Fruit fly (Drosophila melanogaster) whole organism, embryonic: ENCODE data around the gene Act87E.

Experiments used
- Asciz ChIP-seq: fragments of 200-800 bp; sonication (Bioruptor generic); optimal IDR thresholded peaks from 2 replicates; lab custom pipeline; 2017; ENCODE audit warnings: missing biosample characterization, mild to moderate bottlenecking, missing genetic modification characterization, missing genetic modification reagents
- B-H2 ChIP-seq: fragments of 200-800 bp; sonication (Bioruptor generic); optimal IDR thresholded peaks from 2 replicates; lab custom pipeline; 2018; ENCODE audit warnings: missing biosample characterization, mild to moderate bottlenecking, missing genetic modification characterization
- Bdp1 ChIP-seq: fragments of 200-800 bp; sonication (Bioruptor generic); optimal IDR thresholded peaks from 3 replicates; lab custom pipeline; 2016; ENCODE audit warnings: missing biosample characterization, missing genetic modification characterization
- Blimp-1 ChIP-seq: fragments of 200-800 bp; sonication (Bioruptor generic); optimal IDR thresholded peaks from 3 replicates; lab custom pipeline; 2018; ENCODE audit warnings: missing biosample characterization, missing genetic modification characterization, mild to moderate bottlenecking, moderate library complexity, missing genetic modification reagents
- CG10274 ChIP-seq: fragments of 200-800 bp; sonication (Bioruptor generic); optimal IDR thresholded peaks from 3 replicates; lab custom pipeline; 2017; ENCODE audit warnings: missing biosample characterization, mild to moderate bottlenecking, missing genetic modification characterization
- CG10321 ChIP-seq: fragments of 200-800 bp; sonication (Bioruptor generic); IDR thresholded peaks from 2 replicates; pipeline ENCODE4 v1.3.6; 2022; ENCODE audit warnings: missing biosample characterization, missing genetic modification characterization
- CG10654 ChIP-seq: fragments of 200-800 bp; sonication (Bioruptor generic); optimal IDR thresholded peaks from 2 replicates; lab custom pipeline; 2016; ENCODE audit warnings: missing biosample characterization, missing genetic modification characterization
- CG12104 ChIP-seq: fragments of 200-800 bp; sonication (Bioruptor generic); optimal IDR thresholded peaks from 3 replicates; lab custom pipeline; 2016; ENCODE audit warnings: missing biosample characterization, missing genetic modification characterization
- CG12299 ChIP-seq: fragments of 200-800 bp; sonication (Bioruptor generic); optimal IDR thresholded peaks from 2 replicates; lab custom pipeline; 2018; ENCODE audit warnings: missing biosample characterization, mild to moderate bottlenecking, missing genetic modification characterization
- CG1233 ChIP-seq: fragments of 200-800 bp; sonication (Bioruptor generic); optimal IDR thresholded peaks from 4 replicates; lab custom pipeline; 2018; ENCODE audit warnings: missing biosample characterization, mild to moderate bottlenecking, missing genetic modification characterization
- CG12659 ChIP-seq: fragments of 200-800 bp; sonication (Bioruptor generic); optimal IDR thresholded peaks from 3 replicates; lab custom pipeline; 2017; ENCODE audit warnings: mild to moderate bottlenecking, missing biosample characterization, missing genetic modification reagents, missing genetic modification characterization
- CG12744 ChIP-seq: fragments of 200-800 bp; sonication (Bioruptor generic); optimal IDR thresholded peaks from 2 replicates; lab custom pipeline; 2016; ENCODE audit warnings: missing biosample characterization, missing genetic modification characterization
- CG14050 ChIP-seq: fragments of 200-800 bp; sonication (Bioruptor generic); IDR thresholded peaks from 3 replicates; pipeline ENCODE4 v1.3.6; 2022; ENCODE audit warnings: missing biosample characterization, missing genetic modification characterization
- CG16815 ChIP-seq: fragments of 200-800 bp; sonication (Bioruptor generic); optimal IDR thresholded peaks from 3 replicates; lab custom pipeline; 2017; ENCODE audit warnings: missing biosample characterization, mild to moderate bottlenecking, missing genetic modification characterization
- CG16863 ChIP-seq: fragments of 200-800 bp; sonication (Bioruptor generic); optimal IDR thresholded peaks from 3 replicates; lab custom pipeline; 2016; ENCODE audit warnings: missing biosample characterization, missing genetic modification characterization
- CG17829 ChIP-seq: fragments of 200-800 bp; optimal IDR thresholded peaks from 2 replicates; lab custom pipeline; 2019; ENCODE audit warnings: missing biosample characterization, mild to moderate bottlenecking, missing genetic modification characterization, moderate library complexity
- CG1832 ChIP-seq: fragments of 200-800 bp; sonication (Bioruptor generic); optimal IDR thresholded peaks from 2 replicates; lab custom pipeline; 2017; ENCODE audit warnings: missing biosample characterization, mild to moderate bottlenecking, missing genetic modification characterization, inconsistent platforms
- CG18476 ChIP-seq: fragments of 200-800 bp; sonication (Bioruptor generic); optimal IDR thresholded peaks from 2 replicates; lab custom pipeline; 2016; ENCODE audit warnings: missing biosample characterization, mild to moderate bottlenecking, missing genetic modification characterization
- CG33213 ChIP-seq: fragments of 200-800 bp; sonication (Bioruptor generic); optimal IDR thresholded peaks from 3 replicates; lab custom pipeline; 2016; ENCODE audit warnings: missing biosample characterization, missing genetic modification characterization
- CG34422 ChIP-seq: fragments of 200-800 bp; sonication (Bioruptor generic); IDR thresholded peaks from 3 replicates; pipeline ENCODE4 v1.3.6; 2022; ENCODE audit warnings: missing biosample characterization, missing genetic modification characterization
- CG4328 ChIP-seq: fragments of 200-800 bp; sonication (Bioruptor generic); optimal IDR thresholded peaks from 3 replicates; lab custom pipeline; 2017; ENCODE audit warnings: missing biosample characterization, missing genetic modification reagents, missing genetic modification characterization
- CG4854 ChIP-seq: fragments of 200-800 bp; sonication (Bioruptor generic); optimal IDR thresholded peaks from 2 replicates; lab custom pipeline; 2016; ENCODE audit warnings: missing biosample characterization, missing genetic modification characterization, inconsistent platforms
- CG5953 ChIP-seq: fragments of 200-800 bp; sonication (Bioruptor generic); IDR thresholded peaks from 2 replicates; pipeline ENCODE4 v1.3.6; 2022; ENCODE audit warnings: missing biosample characterization, missing genetic modification characterization
- CG6683 ChIP-seq: fragments of 200-800 bp; sonication (Bioruptor generic); optimal IDR thresholded peaks from 2 replicates; lab custom pipeline; 2017; ENCODE audit warnings: missing biosample characterization, mild to moderate bottlenecking, missing genetic modification characterization, missing genetic modification reagents
- CG8290 ChIP-seq, 3 experiments: fragments of 200-800 bp; sonication (Bioruptor generic); optimal IDR thresholded peaks; 2 replicates each; lab custom pipeline; 2016 to 2019; ENCODE audit warnings: missing biosample characterization in 3 of 3, missing genetic modification characterization in 3 of 3, mild to moderate bottlenecking in 2 of 3, moderate library complexity in 1 of 3
- Camta ChIP-seq: fragments of 200-800 bp; sonication (Bioruptor generic); optimal IDR thresholded peaks from 2 replicates; lab custom pipeline; 2016; ENCODE audit warnings: missing biosample characterization, missing genetic modification characterization
- Doc2 ChIP-seq: fragments of 200-800 bp; sonication (Bioruptor generic); IDR thresholded peaks from 2 replicates; pipeline ENCODE4 v1.3.6; 2022; ENCODE audit warnings: missing biosample characterization, missing genetic modification characterization
- Doc3 ChIP-seq: fragments of 200-800 bp; sonication (Bioruptor generic); IDR thresholded peaks from 3 replicates; pipeline ENCODE4 v1.3.6; 2022; ENCODE audit warnings: missing biosample characterization, missing genetic modification characterization; ENCODE audit not compliant: partially characterized antibody
- Fer2 ChIP-seq: fragments of 200-800 bp; sonication (Bioruptor generic); optimal IDR thresholded peaks from 2 replicates; lab custom pipeline; 2018; ENCODE audit warnings: missing biosample characterization, mild to moderate bottlenecking, missing genetic modification characterization, moderate library complexity
- Hsf ChIP-seq: fragments of 200-800 bp; sonication (Bioruptor generic); optimal IDR thresholded peaks from 3 replicates; lab custom pipeline; 2016; ENCODE audit warnings: missing biosample characterization, missing genetic modification characterization
- MESR4 ChIP-seq: fragments of 200-800 bp; sonication (Bioruptor generic); optimal IDR thresholded peaks from 2 replicates; lab custom pipeline; 2018; ENCODE audit warnings: missing biosample characterization, mild to moderate bottlenecking, missing genetic modification characterization, moderate library complexity
- Max ChIP-seq: fragments of 200-800 bp; sonication (Bioruptor generic); optimal IDR thresholded peaks from 2 replicates; lab custom pipeline; 2016; ENCODE audit warnings: missing biosample characterization, mild to moderate bottlenecking, missing genetic modification characterization
- NC2β ChIP-seq: fragments of 200-800 bp; sonication (Bioruptor generic); optimal IDR thresholded peaks from 2 replicates; lab custom pipeline; 2016; ENCODE audit warnings: missing biosample characterization, missing genetic modification characterization
- Oaz ChIP-seq: fragments of 200-800 bp; sonication (Bioruptor generic); IDR thresholded peaks from 2 replicates; pipeline ENCODE4 v1.3.6; 2022; ENCODE audit warnings: missing biosample characterization, missing genetic modification characterization
- PHDP ChIP-seq: fragments of 200-800 bp; sonication (Bioruptor generic); optimal IDR thresholded peaks from 3 replicates; lab custom pipeline; 2018; ENCODE audit warnings: missing biosample characterization, mild to moderate bottlenecking, missing genetic modification characterization, moderate library complexity
- Trl ChIP-seq, 3 experiments: fragments of >200 bp in 2 of 3; fragments of 200-800 bp in 1 of 3; sonication (Bioruptor generic) in 1 of 3; optimal IDR thresholded peaks; 2 replicates in 1 of 3; 3 replicates in 2 of 3; lab custom pipeline; 2016 to 2017; ENCODE audit warnings: missing biosample characterization in 1 of 3, missing genetic modification characterization in 1 of 3
- Xbp1 ChIP-seq: fragments of 200-800 bp; sonication (Bioruptor generic); optimal IDR thresholded peaks from 3 replicates; lab custom pipeline; 2016; ENCODE audit warnings: missing biosample characterization, mild to moderate bottlenecking, missing genetic modification characterization
- bbx ChIP-seq: fragments of 200-800 bp; sonication (Bioruptor generic); IDR thresholded peaks from 2 replicates; pipeline ENCODE4 v1.3.6; 2022; ENCODE audit warnings: missing biosample characterization, missing genetic modification characterization; ENCODE audit not compliant: partially characterized antibody
- en ChIP-seq: fragments of 200-800 bp; sonication (Bioruptor generic); optimal IDR thresholded peaks from 2 replicates; lab custom pipeline; 2016; ENCODE audit warnings: missing biosample characterization, missing genetic modification characterization
- eyg ChIP-seq: fragments of 200-800 bp; sonication (Bioruptor generic); optimal IDR thresholded peaks from 3 replicates; lab custom pipeline; 2016; ENCODE audit warnings: missing biosample characterization, missing genetic modification characterization
- jigr1 ChIP-seq: fragments of 200-800 bp; sonication (Bioruptor generic); IDR thresholded peaks from 3 replicates; pipeline ENCODE4 v1.3.6; 2022; ENCODE audit warnings: missing biosample characterization, missing genetic modification characterization
- knrl ChIP-seq: fragments of 200-800 bp; sonication (Bioruptor generic); IDR thresholded peaks from 3 replicates; pipeline ENCODE4 v1.3.6; 2022; ENCODE audit warnings: missing biosample characterization, missing genetic modification characterization; ENCODE audit not compliant: partially characterized antibody
- lab ChIP-seq: fragments of 200-800 bp; sonication (Bioruptor generic); optimal IDR thresholded peaks from 3 replicates; lab custom pipeline; 2017; ENCODE audit warnings: missing biosample characterization, missing genetic modification characterization, mild to moderate bottlenecking, moderate library complexity, missing genetic modification reagents
- mirr ChIP-seq: fragments of 200-800 bp; sonication (Bioruptor generic); optimal IDR thresholded peaks from 3 replicates; lab custom pipeline; 2018; ENCODE audit warnings: missing biosample characterization, mild to moderate bottlenecking, missing genetic modification characterization
- sens-2 ChIP-seq: fragments of 200-800 bp; sonication (Bioruptor generic); IDR thresholded peaks from 2 replicates; pipeline ENCODE4 v1.3.6; 2022; ENCODE audit warnings: missing biosample characterization, missing genetic modification characterization
- seq ChIP-seq: fragments of 200-800 bp; sonication (Bioruptor generic); IDR thresholded peaks from 2 replicates; pipeline ENCODE4 v1.3.6; 2022; ENCODE audit warnings: missing biosample characterization, missing genetic modification characterization
- sqz ChIP-seq: fragments of 200-800 bp; sonication (Bioruptor generic); optimal IDR thresholded peaks from 3 replicates; lab custom pipeline; 2018; ENCODE audit warnings: missing biosample characterization, mild to moderate bottlenecking, missing genetic modification characterization
- sug ChIP-seq: fragments of 200-800 bp; optimal IDR thresholded peaks from 2 replicates; lab custom pipeline; 2019; ENCODE audit warnings: missing biosample characterization, mild to moderate bottlenecking, missing genetic modification characterization, moderate library complexity
- zf30C ChIP-seq: fragments of 200-800 bp; sonication (Bioruptor generic); optimal IDR thresholded peaks from 3 replicates; lab custom pipeline; 2018; ENCODE audit warnings: missing biosample characterization, mild to moderate bottlenecking, missing genetic modification characterization

The Act87E gene

dm6 chr3R:13433623-13434022 is 7.8 kb downstream of the Act87E start (continued):
- TF ChIP-seq Asciz (GFP tag; lab: Kevin White, UChicago), result peak; percentile 75
- no peak for TF ChIP-seq bbx
- TF ChIP-seq en (GFP tag; lab: Kevin White, UChicago), result peak; percentile 48
- peak; percentile 88 for TF ChIP-seq CG12299
- peak; percentile 65 for TF ChIP-seq CG16815 (GFP tag; lab: Kevin White, UChicago)
- no peak for TF ChIP-seq CG33213 (GFP tag; lab: Kevin White, UChicago)
- no peak for TF ChIP-seq CG18476
- TF ChIP-seq CG10654 (GFP tag; lab: Kevin White, UChicago), result peak; percentile 64
- TF ChIP-seq Trl (optimal IDR thresholded peaks at IDR 0.05; lab: Kevin White, UChicago), result no peak
- TF ChIP-seq Trl (GFP tag; optimal IDR thresholded peaks at IDR 0.05; lab: Kevin White, UChicago), result peak; percentile 15
- peak; percentile 26 for TF ChIP-seq CG6683
- peak; percentile 82 for TF ChIP-seq lab (GFP tag; lab: Kevin White, UChicago)
- peak; percentile 85 for TF ChIP-seq CG14050 (GFP tag; lab: Robert Waterston, UW)
- TF ChIP-seq Blimp-1, result peak; percentile 74
- peak; percentile 36 for TF ChIP-seq CG12744 (GFP tag; lab: Kevin White, UChicago)
- peak; percentile 58 for TF ChIP-seq CG12104
- no peak for TF ChIP-seq Doc3 (GFP tag; lab: Robert Waterston, UW)
- peak; percentile 61; the same call in 1 of the 2 replicates for TF ChIP-seq sens-2 (GFP tag; lab: Robert Waterston, UW)
- TF ChIP-seq mirr (GFP tag; lab: Kevin White, UChicago), result peak; percentile 16
- TF ChIP-seq CG5953 (GFP tag; lab: Robert Waterston, UW), result peak; percentile 30; the same call in 1 of the 2 replicates
- peak; percentile 41 for TF ChIP-seq CG8290 (GFP tag; optimal IDR thresholded peaks at IDR 0.05; lab: Kevin White, UChicago)
- TF ChIP-seq CG8290 (tag; optimal IDR thresholded peaks at IDR 0.05; lab: Kevin White, UChicago), result peak in 1 of 2 experiments; percentile 72
- TF ChIP-seq CG1233, result peak; percentile 55
- peak; percentile 86 for TF ChIP-seq seq (GFP tag; lab: Robert Waterston, UW)
- TF ChIP-seq CG12659 (GFP tag; lab: Kevin White, UChicago), result peak; percentile 87
- peak; percentile 38 for TF ChIP-seq CG10274 (GFP tag; lab: Kevin White, UChicago)
- peak; percentile 62; the same call in 1 of the 2 replicates for TF ChIP-seq CG10321 (GFP tag; lab: Robert Waterston, UW)
- peak; percentile 16 for TF ChIP-seq CG4328
- peak; percentile 77 for TF ChIP-seq Xbp1 (GFP tag; lab: Kevin White, UChicago)
- TF ChIP-seq knrl (GFP tag; lab: Robert Waterston, UW), result no peak
- peak; percentile 84 for TF ChIP-seq Hsf (GFP tag; lab: Kevin White, UChicago)
- no peak for TF ChIP-seq CG1832 (GFP tag; lab: Kevin White, UChicago)
- TF ChIP-seq NC2β, result peak; percentile 3
- peak; percentile 21 for TF ChIP-seq B-H2 (GFP tag; lab: Kevin White, UChicago)
- no peak for TF ChIP-seq jigr1
- TF ChIP-seq Bdp1 (GFP tag; lab: Kevin White, UChicago), result peak; percentile 44
- no peak for TF ChIP-seq eyg (GFP tag; lab: Kevin White, UChicago)
- peak; percentile 19 for TF ChIP-seq MESR4 (GFP tag; lab: Kevin White, UChicago)
- peak; percentile 42 for TF ChIP-seq sqz (GFP tag; lab: Kevin White, UChicago)
- TF ChIP-seq CG4854 (GFP tag; lab: Kevin White, UChicago), result no peak
- peak; percentile 61 for TF ChIP-seq Camta (GFP tag; lab: Kevin White, UChicago)
- peak; percentile 42 for TF ChIP-seq Fer2 (tag; lab: Kevin White, UChicago)
- peak; percentile 96 for TF ChIP-seq PHDP
- peak; percentile 41 for TF ChIP-seq Max (GFP tag; lab: Kevin White, UChicago)
- TF ChIP-seq sug (tag; lab: Kevin White, UChicago), result peak; percentile 67
- TF ChIP-seq CG17829 (tag; lab: Kevin White, UChicago), result peak; percentile 87
- TF ChIP-seq CG16863 (GFP tag; lab: Kevin White, UChicago), result peak; percentile 47
- TF ChIP-seq Oaz (GFP tag; lab: Robert Waterston, UW), result peak; percentile 44; the same call in 1 of the 2 replicates
- no peak for TF ChIP-seq zf30C (GFP tag; lab: Kevin White, UChicago)
- TF ChIP-seq Doc2 (GFP tag; lab: Robert Waterston, UW), result no peak
- TF ChIP-seq CG34422 (GFP tag; lab: Robert Waterston, UW), result peak; percentile 57; the same call in 1 of the 3 replicates
